Worm (Caenorhabditis elegans) whole organism, mixed stage, embryonic: ENCODE measurements around the gene eef-1G.

ENCODE experiments used
- M03D4.4 ChIP-seq: sonication (generic microtip); optimal IDR thresholded peaks from 2 replicates; lab custom pipeline; 2017; ENCODE audit warnings: mild to moderate bottlenecking, missing genetic modification characterization, missing compliant biosample characterization
- bed-3 ChIP-seq: fragments of 200-800 bp; sonication (Bioruptor generic); optimal IDR thresholded peaks from 3 replicates; lab custom pipeline; 2018; ENCODE audit warnings: mild to moderate bottlenecking, missing genetic modification characterization, moderate library complexity, missing compliant biosample characterization
- ceh-39 ChIP-seq: fragments of 150-350 bp; optimal IDR thresholded peaks from 2 replicates; lab custom pipeline; 2014; ENCODE audit warnings: missing biosample characterization, missing genetic modification characterization
- ceh-43 ChIP-seq: fragments of 200-800 bp; sonication (Bioruptor generic); optimal IDR thresholded peaks from 2 replicates; lab custom pipeline; 2018; ENCODE audit warnings: mild to moderate bottlenecking, missing genetic modification characterization, moderate library complexity, missing compliant biosample characterization
- ceh-83 ChIP-seq: fragments of 200-800 bp; sonication (Bioruptor generic); optimal IDR thresholded peaks from 2 replicates; lab custom pipeline; 2018; ENCODE audit warnings: mild to moderate bottlenecking, missing genetic modification characterization, missing compliant biosample characterization
- ces-1 ChIP-seq: fragments of 150-350 bp; optimal IDR thresholded peaks from 2 replicates; lab custom pipeline; 2014; ENCODE audit warnings: missing biosample characterization, missing genetic modification reagents, missing genetic modification characterization
- cnd-1 ChIP-seq: fragments of 200-800 bp; sonication (Bioruptor generic); optimal IDR thresholded peaks from 2 replicates; lab custom pipeline; 2018; ENCODE audit warnings: mild to moderate bottlenecking, missing genetic modification characterization, missing compliant biosample characterization
- drap-1 ChIP-seq: fragments of 200-800 bp; sonication (Bioruptor generic); optimal IDR thresholded peaks from 3 replicates; lab custom pipeline; 2018; ENCODE audit warnings: mild to moderate bottlenecking, missing genetic modification characterization, missing compliant biosample characterization
- elt-1 ChIP-seq: sonication (generic microtip); optimal IDR thresholded peaks from 2 replicates; lab custom pipeline; 2017; ENCODE audit warnings: missing genetic modification characterization, mild to moderate bottlenecking, missing compliant biosample characterization, antibody characterized with exemption, moderate library complexity, borderline replicate concordance; ENCODE audit not compliant: insufficient read depth
- elt-3 ChIP-seq: fragments of 150-350 bp; optimal IDR thresholded peaks from 2 replicates; lab custom pipeline; 2014; ENCODE audit warnings: missing biosample characterization, missing genetic modification characterization
- flh-1 ChIP-seq: fragments of 200-800 bp; sonication (Bioruptor generic); optimal IDR thresholded peaks from 2 replicates; lab custom pipeline; 2018; ENCODE audit warnings: mild to moderate bottlenecking, missing genetic modification characterization, moderate library complexity, missing compliant biosample characterization
- ham-2 ChIP-seq: fragments of 200-800 bp; sonication (Bioruptor generic); optimal IDR thresholded peaks from 2 replicates; lab custom pipeline; 2018; ENCODE audit warnings: mild to moderate bottlenecking, missing genetic modification characterization, missing compliant biosample characterization
- hlh-1 ChIP-seq: fragments of 150-350 bp; optimal IDR thresholded peaks from 2 replicates; lab custom pipeline; 2014; ENCODE audit warnings: missing biosample characterization, missing genetic modification reagents, missing genetic modification characterization
- lin-13 ChIP-seq: fragments of 150-350 bp; optimal IDR thresholded peaks from 2 replicates; lab custom pipeline; 2014; ENCODE audit warnings: missing biosample characterization, missing genetic modification characterization
- lin-32 ChIP-seq: fragments of 200-800 bp; sonication (Bioruptor generic); optimal IDR thresholded peaks from 2 replicates; lab custom pipeline; 2018; ENCODE audit warnings: mild to moderate bottlenecking, missing genetic modification characterization, missing compliant biosample characterization
- lsy-2 ChIP-seq: fragments of 150-350 bp; optimal IDR thresholded peaks from 2 replicates; lab custom pipeline; 2014; ENCODE audit warnings: missing biosample characterization, missing genetic modification characterization
- mep-1 ChIP-seq: fragments of 150-350 bp; optimal IDR thresholded peaks from 2 replicates; lab custom pipeline; 2017; ENCODE audit warnings: missing biosample characterization, missing genetic modification reagents, missing genetic modification characterization, inconsistent platforms
- mls-2 ChIP-seq: sonication (generic microtip); optimal IDR thresholded peaks from 2 replicates; lab custom pipeline; 2016; ENCODE audit warnings: mild to moderate bottlenecking, missing genetic modification characterization, moderate library complexity, missing compliant biosample characterization
- nhr-12 ChIP-seq: fragments of 150-350 bp; optimal IDR thresholded peaks from 2 replicates; lab custom pipeline; 2014; ENCODE audit warnings: missing biosample characterization, missing genetic modification characterization
- nhr-2 ChIP-seq: fragments of 150-350 bp; optimal IDR thresholded peaks from 2 replicates; lab custom pipeline; 2014; ENCODE audit warnings: missing biosample characterization, missing genetic modification characterization
- nhr-237 ChIP-seq: fragments of 150-350 bp; optimal IDR thresholded peaks from 2 replicates; lab custom pipeline; 2014; ENCODE audit warnings: missing biosample characterization, missing genetic modification characterization
- nhr-28 ChIP-seq: fragments of 150-350 bp; optimal IDR thresholded peaks from 2 replicates; lab custom pipeline; 2014; ENCODE audit warnings: missing biosample characterization, missing genetic modification characterization
- nhr-76 ChIP-seq: sonication (generic microtip); optimal IDR thresholded peaks from 2 replicates; lab custom pipeline; 2017; ENCODE audit warnings: missing biosample characterization, missing genetic modification characterization
- pha-4 ChIP-seq: fragments of 150-350 bp; optimal IDR thresholded peaks from 2 replicates; lab custom pipeline; 2018; ENCODE audit warnings: missing biosample characterization, missing genetic modification reagents, missing genetic modification characterization
- sem-2 ChIP-seq: fragments of 200-800 bp; sonication (Bioruptor generic); optimal IDR thresholded peaks from 2 replicates; lab custom pipeline; 2018; ENCODE audit warnings: mild to moderate bottlenecking, missing genetic modification characterization, missing compliant biosample characterization
- snpc-4 ChIP-seq: fragments of 150-350 bp; optimal IDR thresholded peaks from 2 replicates; lab custom pipeline; 2014; ENCODE audit warnings: missing biosample characterization, missing genetic modification characterization
- sptf-1 ChIP-seq: sonication (generic microtip); optimal IDR thresholded peaks from 2 replicates; lab custom pipeline; 2017; ENCODE audit warnings: mild to moderate bottlenecking, missing genetic modification characterization, moderate library complexity, missing compliant biosample characterization
- tbx-8 ChIP-seq: fragments of 200-800 bp; sonication (Bioruptor generic); optimal IDR thresholded peaks from 2 replicates; lab custom pipeline; 2018; ENCODE audit warnings: mild to moderate bottlenecking, missing genetic modification characterization, moderate library complexity, missing compliant biosample characterization
- unc-120 ChIP-seq: sonication (generic microtip); optimal IDR thresholded peaks from 2 replicates; lab custom pipeline; 2017; ENCODE audit warnings: missing genetic modification characterization, missing compliant biosample characterization; ENCODE audit not compliant: poor library complexity, severe bottlenecking
- unc-39 ChIP-seq: fragments of 150-350 bp; optimal IDR thresholded peaks from 2 replicates; lab custom pipeline; 2014; ENCODE audit warnings: missing biosample characterization, missing genetic modification characterization
- unc-62 ChIP-seq: fragments of 150-350 bp; optimal IDR thresholded peaks from 2 replicates; lab custom pipeline; 2014; ENCODE audit warnings: missing biosample characterization, missing genetic modification reagents, missing genetic modification characterization
- ztf-11 ChIP-seq: fragments of 150-350 bp; optimal IDR thresholded peaks from 2 replicates; lab custom pipeline; 2014; ENCODE audit warnings: missing biosample characterization, missing genetic modification characterization

The eef-1G gene

ce11 chrV:10954334-10954733 is 11.2 kb upstream of the eef-1G start, which contains the start of gene clec-221:
Gene clec-221, minus strand, starts transcription at chrV:10954434.
- TF ChIP-seq ham-2 (GFP tag; lab: Kevin White, UChicago) (no peak), hlh-1 (tag; lab: Kevin White, UChicago) (no peak), ztf-11 (tag; lab: Kevin White, UChicago) (no peak), mep-1 (tag; lab: Kevin White, UChicago) (no peak), elt-3 (no peak), ceh-43 (GFP tag; lab: Kevin White, UChicago) (no peak), M03D4.4 (tag; lab: Kevin White, UChicago) (no peak), cnd-1 (tag; lab: Kevin White, UChicago) (no peak), sptf-1 (tag; lab: Kevin White, UChicago) (no peak), sem-2 (GFP tag; lab: Kevin White, UChicago) (no peak), unc-62 (GFP tag; lab: Kevin White, UChicago) (no peak), nhr-12 (tag; lab: Kevin White, UChicago) (no peak), ces-1 (GFP tag; lab: Kevin White, UChicago) (no peak)

ce11 chrV:10954832-10955231 is 10.7 kb upstream of the eef-1G start, which contains the start of gene F17C11.6:
Gene F17C11.6, plus strand, starts transcription at chrV:10955121.
- TF ChIP-seq ham-2 (GFP tag; lab: Kevin White, UChicago): no peak
- TF ChIP-seq bed-3: no peak
- TF ChIP-seq nhr-237 (tag; lab: Kevin White, UChicago): no peak
- no peak for TF ChIP-seq M03D4.4 (tag; lab: Kevin White, UChicago)
- TF ChIP-seq lin-32: no peak
- TF ChIP-seq lsy-2 (tag; lab: Kevin White, UChicago): no peak
- TF ChIP-seq unc-120 (tag; lab: Kevin White, UChicago): no peak
- no peak for TF ChIP-seq ceh-43 (GFP tag; lab: Kevin White, UChicago)
- TF ChIP-seq elt-1 (tag; lab: Kevin White, UChicago): no peak
- TF ChIP-seq mep-1 (tag; lab: Kevin White, UChicago): no peak
- no peak for TF ChIP-seq lin-13 (tag; lab: Kevin White, UChicago)
- no peak for TF ChIP-seq ceh-83 (GFP tag; lab: Kevin White, UChicago)
- TF ChIP-seq elt-3: no peak
- TF ChIP-seq mls-2 (tag; lab: Kevin White, UChicago): no peak

- no peak for TF ChIP-seq nhr-12 (tag; lab: Kevin White, UChicago)
- no peak for TF ChIP-seq lin-13 (tag; lab: Kevin White, UChicago)
- no peak for TF ChIP-seq elt-1 (tag; lab: Kevin White, UChicago)
- no peak for TF ChIP-seq hlh-1 (tag; lab: Kevin White, UChicago)
- no peak for TF ChIP-seq ztf-11 (tag; lab: Kevin White, UChicago)
- no peak for TF ChIP-seq unc-39 (tag; lab: Kevin White, UChicago)
- TF ChIP-seq snpc-4 (tag; lab: Kevin White, UChicago): no peak
- no peak for TF ChIP-seq cnd-1 (tag; lab: Kevin White, UChicago)
- no peak for TF ChIP-seq mep-1 (tag; lab: Kevin White, UChicago)
Observed at ce11 chrV:10955681-10956476, 9.6 kb upstream of the eef-1G start, which contains the start of gene F17C11.13. Gene F17C11.13, plus strand, starts transcription at chrV:10955923.

ce11 chrV:10958322-10958900 is 7.1 kb upstream of the eef-1G start, which contains the start of gene pigt-1:
Gene pigt-1, minus strand, starts transcription at chrV:10958821.
- TF ChIP-seq flh-1 (GFP tag; lab: Kevin White, UChicago) (no peak), sem-2 (GFP tag; lab: Kevin White, UChicago) (no peak), cnd-1 (tag; lab: Kevin White, UChicago) (no peak), ztf-11 (tag; lab: Kevin White, UChicago) (no peak), drap-1 (no peak), tbx-8 (no peak)

ce11 chrV:10960544-10960943 is 5.0 kb upstream of the eef-1G start, which contains the start of gene vps-36:
Gene vps-36, minus strand, starts transcription at chrV:10960669.
- TF ChIP-seq pha-4 (tag; lab: Kevin White, UChicago) (no peak), nhr-28 (tag; lab: Kevin White, UChicago) (no peak), mls-2 (tag; lab: Kevin White, UChicago) (no peak), mep-1 (tag; lab: Kevin White, UChicago) (no peak), elt-1 (tag; lab: Kevin White, UChicago) (no peak), flh-1 (GFP tag; lab: Kevin White, UChicago) (no peak), ham-2 (GFP tag; lab: Kevin White, UChicago) (no peak), nhr-2 (tag; lab: Kevin White, UChicago) (no peak), hlh-1 (tag; lab: Kevin White, UChicago) (no peak), ceh-39 (tag; lab: Kevin White, UChicago) (no peak), elt-3 (no peak), nhr-76 (tag; lab: Kevin White, UChicago) (no peak), unc-39 (tag; lab: Kevin White, UChicago) (no peak)
- TF ChIP-seq, all 35 proteins: peak for 0
